Worm (Caenorhabditis elegans) whole organism, young adult: ENCODE measurements around the gene ZK1290.5.

Experiments
- F22D6.2 ChIP-seq: sonication (generic microtip); optimal IDR thresholded peaks from 2 replicates; lab custom pipeline; 2016; ENCODE audit warnings: mild to moderate bottlenecking, missing genetic modification characterization, missing compliant biosample characterization
- ama-1 ChIP-seq, 3 experiments: fragments of 150-350 bp in 1 of 3; sonication (generic microtip) in 2 of 3; optimal IDR thresholded peaks; 2 replicates each; lab custom pipeline; 2014 to 2018; ENCODE audit warnings: missing biosample characterization in 2 of 3, missing genetic modification characterization in 2 of 3, missing genetic modification reagents in 2 of 3
- die-1 ChIP-seq: sonication (generic microtip); optimal IDR thresholded peaks from 2 replicates; lab custom pipeline; 2016; ENCODE audit warnings: missing genotype, mild to moderate bottlenecking, missing genetic modification characterization, missing compliant biosample characterization
- hsf-1 ChIP-seq: fragments of 200-800 bp; sonication (Bioruptor generic); IDR thresholded peaks from 2 replicates; pipeline ENCODE4 v1.3.6; 2022; ENCODE audit warnings: missing genetic modification reagents, missing genetic modification characterization, missing compliant biosample characterization
- sea-2 ChIP-seq: fragments of 200-800 bp; sonication (Bioruptor generic); IDR thresholded peaks from 2 replicates; pipeline ENCODE4 v1.3.6; 2022; ENCODE audit warnings: missing genetic modification characterization, missing compliant biosample characterization

- TF ChIP-seq ama-1 (optimal IDR thresholded peaks at IDR 0.05; lab: Kevin White, UChicago) = no peak
- no peak for TF ChIP-seq ama-1 (GFP tag; optimal IDR thresholded peaks at IDR 0.05; lab: Kevin White, UChicago)
- no peak for TF ChIP-seq die-1 (tag; lab: Kevin White, UChicago)
- TF ChIP-seq sea-2 (GFP tag; lab: Robert Waterston, UW) = no peak
- no peak for TF ChIP-seq F22D6.2 (tag; lab: Kevin White, UChicago)
- TF ChIP-seq hsf-1 (GFP tag; lab: Robert Waterston, UW) = no peak
These were observed 44.7 kb downstream of the ZK1290.5 start, which contains the start of gene F35D2.2 for ce11 chrII:7574143-7574542.
